Fruit fly (Drosophila melanogaster): Measurements from ENCODE around the gene CG14052.

dm6 chrX:2245931-2246330, 22.4 kb downstream of the CG14052 start, which contains the start of gene Or2a:
- TF ChIP-seq CG8478 (optimal IDR thresholded peaks at IDR 0.05), result no peak
- TF ChIP-seq CTCF (optimal IDR thresholded peaks at IDR 0.05), result no peak

Data from S2 (cell line).